Fruit fly (Drosophila melanogaster) whole organism, embryonic: ENCODE results near the gene CG32700.

Experiments used
- Adf1 ChIP-seq: fragments of 200-800 bp; sonication (Bioruptor generic); IDR thresholded peaks from 2 replicates; pipeline ENCODE4 v1.3.6; 2022; ENCODE audit warnings: missing biosample characterization, missing genetic modification characterization
- Antp ChIP-seq: fragments of 200-800 bp; sonication (Bioruptor generic); optimal IDR thresholded peaks from 3 replicates; lab custom pipeline; 2016; ENCODE audit warnings: missing biosample characterization, missing genetic modification characterization
- C15 ChIP-seq: fragments of 200-800 bp; sonication (Bioruptor generic); IDR thresholded peaks from 3 replicates; pipeline ENCODE4 v1.3.6; 2022; ENCODE audit warnings: missing biosample characterization, missing genetic modification characterization
- CG10462 ChIP-seq: fragments of 200-800 bp; sonication (Bioruptor generic); optimal IDR thresholded peaks from 2 replicates; lab custom pipeline; 2016; ENCODE audit warnings: missing biosample characterization, missing genetic modification characterization
- CG10654 ChIP-seq: fragments of 200-800 bp; sonication (Bioruptor generic); optimal IDR thresholded peaks from 2 replicates; lab custom pipeline; 2016; ENCODE audit warnings: missing biosample characterization, missing genetic modification characterization
- CG11093 ChIP-seq: fragments of 200-800 bp; sonication (Bioruptor generic); IDR thresholded peaks from 3 replicates; pipeline ENCODE4 v1.3.6; 2022; ENCODE audit warnings: missing biosample characterization, missing genetic modification characterization
- CG13296 ChIP-seq: fragments of 200-800 bp; sonication (Bioruptor generic); optimal IDR thresholded peaks from 3 replicates; lab custom pipeline; 2018; ENCODE audit warnings: missing biosample characterization, mild to moderate bottlenecking, missing genetic modification characterization
- CG13424 ChIP-seq: fragments of 200-800 bp; sonication (Bioruptor generic); optimal IDR thresholded peaks from 2 replicates; lab custom pipeline; 2019; ENCODE audit warnings: missing biosample characterization, mild to moderate bottlenecking, missing genetic modification characterization, moderate library complexity
- CG14050 ChIP-seq: fragments of 200-800 bp; sonication (Bioruptor generic); IDR thresholded peaks from 3 replicates; pipeline ENCODE4 v1.3.6; 2022; ENCODE audit warnings: missing biosample characterization, missing genetic modification characterization
- CG1529 ChIP-seq: fragments of 200-800 bp; sonication (Bioruptor generic); optimal IDR thresholded peaks from 3 replicates; lab custom pipeline; 2018; ENCODE audit warnings: missing biosample characterization, missing genetic modification characterization
- CG1602 ChIP-seq: fragments of 200-800 bp; sonication (Bioruptor generic); optimal IDR thresholded peaks from 3 replicates; lab custom pipeline; 2016; ENCODE audit warnings: missing biosample characterization, missing genetic modification characterization
- CG2120 ChIP-seq: fragments of 200-800 bp; sonication (Bioruptor generic); optimal IDR thresholded peaks from 3 replicates; lab custom pipeline; 2016; ENCODE audit warnings: missing biosample characterization, missing genetic modification characterization
- CG2712 ChIP-seq: fragments of 200-800 bp; optimal IDR thresholded peaks from 3 replicates; lab custom pipeline; 2019; ENCODE audit warnings: missing biosample characterization, mild to moderate bottlenecking, missing genetic modification characterization, moderate library complexity
- CG30403 ChIP-seq: fragments of 200-800 bp; sonication (Bioruptor generic); optimal IDR thresholded peaks from 3 replicates; lab custom pipeline; 2016; ENCODE audit warnings: missing biosample characterization, missing genetic modification characterization
- CG32767 ChIP-seq: fragments of 200-800 bp; sonication (Bioruptor generic); IDR thresholded peaks from 2 replicates; pipeline ENCODE4 v1.3.6; 2022; ENCODE audit warnings: missing biosample characterization, missing genetic modification characterization
- CG34376 ChIP-seq: fragments of 200-800 bp; sonication (Bioruptor generic); optimal IDR thresholded peaks from 2 replicates; lab custom pipeline; 2018; ENCODE audit warnings: missing biosample characterization, mild to moderate bottlenecking, missing genetic modification characterization
- CG3838 ChIP-seq: fragments of 200-800 bp; sonication (Bioruptor generic); optimal IDR thresholded peaks from 3 replicates; lab custom pipeline; 2016; ENCODE audit warnings: missing biosample characterization, missing genetic modification characterization
- CG4707 ChIP-seq: fragments of 200-800 bp; sonication (Bioruptor generic); optimal IDR thresholded peaks from 2 replicates; lab custom pipeline; 2018; ENCODE audit warnings: missing biosample characterization, mild to moderate bottlenecking, missing genetic modification characterization, moderate library complexity
- CG6791 ChIP-seq: fragments of 200-800 bp; sonication (Bioruptor generic); IDR thresholded peaks from 3 replicates; pipeline ENCODE4 v1.3.6; 2022; ENCODE audit warnings: missing biosample characterization, missing genetic modification characterization; ENCODE audit not compliant: partially characterized antibody
- CG7745 ChIP-seq: fragments of 200-800 bp; sonication (Bioruptor generic); optimal IDR thresholded peaks from 2 replicates; lab custom pipeline; 2018; ENCODE audit warnings: missing biosample characterization, mild to moderate bottlenecking, missing genetic modification characterization, moderate library complexity
- CG8388 ChIP-seq: fragments of 200-800 bp; sonication (Bioruptor generic); optimal IDR thresholded peaks from 2 replicates; lab custom pipeline; 2019; ENCODE audit warnings: missing biosample characterization, mild to moderate bottlenecking, missing genetic modification characterization, moderate library complexity
- CHES-1-like ChIP-seq: fragments of 200-800 bp; sonication (Bioruptor generic); optimal IDR thresholded peaks from 2 replicates; lab custom pipeline; 2016; ENCODE audit warnings: missing biosample characterization, missing genetic modification characterization
- Dek ChIP-seq: fragments of 200-800 bp; sonication (Bioruptor generic); optimal IDR thresholded peaks from 3 replicates; lab custom pipeline; 2019; ENCODE audit warnings: missing biosample characterization, mild to moderate bottlenecking, missing genetic modification characterization, moderate library complexity
- Dll ChIP-seq: fragments of 200-800 bp; sonication (Bioruptor generic); IDR thresholded peaks from 4 replicates; pipeline ENCODE4 v1.3.6; 2022; ENCODE audit warnings: missing biosample characterization, missing genetic modification characterization; ENCODE audit not compliant: partially characterized antibody
- Doc2 ChIP-seq: fragments of 200-800 bp; sonication (Bioruptor generic); IDR thresholded peaks from 2 replicates; pipeline ENCODE4 v1.3.6; 2022; ENCODE audit warnings: missing biosample characterization, missing genetic modification characterization
- MBD-R2 ChIP-seq: fragments of 200-800 bp; sonication (Bioruptor generic); IDR thresholded peaks from 2 replicates; pipeline ENCODE4 v1.3.6; 2022; ENCODE audit warnings: missing biosample characterization, missing genetic modification characterization
- Neu2 ChIP-seq: fragments of 200-800 bp; sonication (Bioruptor generic); optimal IDR thresholded peaks from 3 replicates; lab custom pipeline; 2016; ENCODE audit warnings: missing biosample characterization, missing genetic modification characterization, borderline replicate concordance
- Nf-YB ChIP-seq: fragments of 200-800 bp; sonication (Bioruptor generic); optimal IDR thresholded peaks from 3 replicates; lab custom pipeline; 2019; ENCODE audit warnings: missing biosample characterization, mild to moderate bottlenecking, missing genetic modification characterization, moderate library complexity
- Rx ChIP-seq: fragments of 200-800 bp; sonication (Bioruptor generic); IDR thresholded peaks from 2 replicates; pipeline ENCODE4 v1.3.6; 2022; ENCODE audit warnings: missing biosample characterization, missing genetic modification characterization
- Usf ChIP-seq: fragments of 200-800 bp; sonication (Bioruptor generic); optimal IDR thresholded peaks from 2 replicates; lab custom pipeline; 2017; ENCODE audit warnings: missing genotype, missing biosample characterization, missing genetic modification characterization
- YL-1 ChIP-seq: fragments of 200-800 bp; sonication (Bioruptor generic); optimal IDR thresholded peaks from 3 replicates; lab custom pipeline; 2017; ENCODE audit warnings: missing biosample characterization, mild to moderate bottlenecking, missing genetic modification characterization
- bbx ChIP-seq: fragments of 200-800 bp; sonication (Bioruptor generic); IDR thresholded peaks from 2 replicates; pipeline ENCODE4 v1.3.6; 2022; ENCODE audit warnings: missing biosample characterization, missing genetic modification characterization; ENCODE audit not compliant: partially characterized antibody
- cato ChIP-seq: fragments of 200-800 bp; sonication (Bioruptor generic); optimal IDR thresholded peaks from 2 replicates; lab custom pipeline; 2016; ENCODE audit warnings: missing biosample characterization, missing genetic modification characterization, borderline replicate concordance
- cwo ChIP-seq: fragments of 200-800 bp; sonication (Bioruptor generic); optimal IDR thresholded peaks from 3 replicates; lab custom pipeline; 2017; ENCODE audit warnings: missing biosample characterization, missing genetic modification characterization, mild to moderate bottlenecking, moderate library complexity, missing genetic modification reagents
- esg ChIP-seq: fragments of 200-800 bp; sonication (Bioruptor generic); conservative IDR thresholded peaks from 2 replicates; pipeline ENCODE4 v1.3.6; 2022; ENCODE audit warnings: missing biosample characterization, missing genetic modification characterization
- h ChIP-seq: fragments of >200 bp; optimal IDR thresholded peaks from 2 replicates; lab custom pipeline; 2017
- insv ChIP-seq, 2 experiments: fragments of 200-800 bp; sonication (Bioruptor generic); optimal IDR thresholded peaks; 3 replicates each; lab custom pipeline; 2016 to 2018; ENCODE audit warnings: missing biosample characterization in 2 of 2, missing genetic modification characterization in 2 of 2
- lilli ChIP-seq: fragments of 200-800 bp; sonication (Bioruptor generic); optimal IDR thresholded peaks from 3 replicates; lab custom pipeline; 2016; ENCODE audit warnings: missing biosample characterization, missing genetic modification characterization
- mld ChIP-seq: fragments of 200-800 bp; sonication (Bioruptor generic); IDR thresholded peaks from 3 replicates; pipeline ENCODE4 v1.3.6; 2022; ENCODE audit warnings: missing biosample characterization, missing genetic modification characterization; ENCODE audit not compliant: partially characterized antibody
- nerfin-2 ChIP-seq: fragments of 200-800 bp; sonication (Bioruptor generic); IDR thresholded peaks from 2 replicates; pipeline ENCODE4 v1.3.6; 2022; ENCODE audit warnings: missing biosample characterization, missing genetic modification characterization; ENCODE audit not compliant: partially characterized antibody
- p53 ChIP-seq: fragments of 200-800 bp; sonication (Bioruptor generic); optimal IDR thresholded peaks from 2 replicates; lab custom pipeline; 2016; ENCODE audit warnings: missing biosample characterization, missing genetic modification characterization
- pita ChIP-seq: fragments of 200-800 bp; sonication (Bioruptor generic); optimal IDR thresholded peaks from 2 replicates; lab custom pipeline; 2017; ENCODE audit warnings: missing biosample characterization, mild to moderate bottlenecking, missing genetic modification characterization
- pnt ChIP-seq: fragments of 200-800 bp; sonication (Bioruptor generic); optimal IDR thresholded peaks from 3 replicates; lab custom pipeline; 2016; ENCODE audit warnings: missing biosample characterization, missing genetic modification characterization
- sd ChIP-seq: fragments of 200-800 bp; sonication (Bioruptor generic); optimal IDR thresholded peaks from 3 replicates; lab custom pipeline; 2018; ENCODE audit warnings: missing biosample characterization, mild to moderate bottlenecking, missing genetic modification characterization, moderate library complexity
- sim ChIP-seq: fragments of 200-800 bp; sonication (Bioruptor generic); IDR thresholded peaks from 2 replicates; pipeline ENCODE4 v1.3.6; 2022; ENCODE audit warnings: missing biosample characterization, missing genetic modification characterization
- slbo ChIP-seq: fragments of 200-800 bp; sonication (Bioruptor generic); IDR thresholded peaks from 2 replicates; pipeline ENCODE4 v1.3.6; 2022; ENCODE audit warnings: missing biosample characterization, missing genetic modification characterization
- so ChIP-seq: fragments of 200-800 bp; sonication (Bioruptor generic); IDR thresholded peaks from 3 replicates; pipeline ENCODE4 v1.3.6; 2022; ENCODE audit warnings: missing biosample characterization, missing genetic modification characterization
- tio ChIP-seq: fragments of 200-800 bp; sonication (Bioruptor generic); optimal IDR thresholded peaks from 2 replicates; lab custom pipeline; 2017; ENCODE audit warnings: missing biosample characterization, missing genetic modification characterization, inconsistent platforms
- unpg ChIP-seq: fragments of 200-800 bp; sonication (Bioruptor generic); optimal IDR thresholded peaks from 3 replicates; lab custom pipeline; 2018; ENCODE audit warnings: missing biosample characterization, mild to moderate bottlenecking, missing genetic modification characterization, moderate library complexity
- usp ChIP-seq: fragments of >200 bp; optimal IDR thresholded peaks from 2 replicates; lab custom pipeline; 2017; ENCODE audit warnings: missing biosample characterization, missing genetic modification characterization
- wdn ChIP-seq: fragments of 200-800 bp; sonication (Bioruptor generic); IDR thresholded peaks from 2 replicates; pipeline ENCODE4 v1.3.6; 2022; ENCODE audit warnings: missing biosample characterization, missing genetic modification characterization

Gene CG32700

DNA sequence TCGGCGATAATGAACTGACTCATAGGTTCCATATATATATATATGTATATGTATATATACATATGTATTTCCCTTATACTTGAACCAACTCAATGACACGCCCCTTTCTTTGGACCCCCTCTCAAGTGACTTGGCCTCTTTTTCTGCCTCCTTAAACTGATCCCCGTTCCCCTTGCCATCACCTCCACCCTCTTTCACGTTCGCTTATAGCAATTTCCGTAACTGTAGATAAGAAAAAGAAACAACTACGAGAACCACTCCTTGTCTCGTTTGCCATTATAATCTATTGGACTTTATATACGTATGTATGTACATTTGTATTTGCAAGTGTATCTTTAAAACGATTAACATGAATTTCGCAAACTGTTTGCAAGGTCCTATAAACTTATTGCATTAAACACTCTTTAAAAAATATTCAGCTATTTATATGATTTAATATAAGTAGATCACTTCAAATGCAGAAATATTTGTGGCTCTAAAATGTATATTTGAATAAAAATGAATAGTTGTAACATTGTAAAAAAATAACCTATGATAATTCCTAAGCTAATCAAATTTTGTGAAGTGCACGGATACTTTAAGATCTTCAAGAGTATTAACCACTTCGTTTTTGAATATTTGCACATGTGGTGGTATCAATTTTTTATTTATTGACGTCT is 32.1 kb upstream of the CG32700 start (continued):
- no peak for TF ChIP-seq wdn (GFP tag; lab: Robert Waterston, UW)
- no peak for TF ChIP-seq nerfin-2
- TF ChIP-seq CG13296 (GFP tag; lab: Kevin White, UChicago), result peak; percentile 8
- no peak for TF ChIP-seq cwo (GFP tag; lab: Kevin White, UChicago)
- TF ChIP-seq pita (GFP tag; lab: Kevin White, UChicago), result no peak
- no peak for TF ChIP-seq tio
- no peak for TF ChIP-seq unpg (GFP tag; lab: Kevin White, UChicago)
- no peak for TF ChIP-seq Doc2 (GFP tag; lab: Robert Waterston, UW)
- no peak for TF ChIP-seq CHES-1-like (GFP tag; lab: Kevin White, UChicago)
- TF ChIP-seq CG6791, result no peak
- TF ChIP-seq Antp (GFP tag; lab: Kevin White, UChicago), result no peak
- TF ChIP-seq slbo (GFP tag; lab: Robert Waterston, UW), result peak; percentile 33
- TF ChIP-seq CG2120 (GFP tag; lab: Kevin White, UChicago), result peak; percentile 69
- TF ChIP-seq lilli (GFP tag; lab: Kevin White, UChicago), result peak; percentile 50
- TF ChIP-seq cato (GFP tag; lab: Kevin White, UChicago), result no peak
- no peak for TF ChIP-seq CG7745
- TF ChIP-seq CG1529 (GFP tag; lab: Kevin White, UChicago), result no peak
- TF ChIP-seq CG2712 (tag; lab: Kevin White, UChicago), result no peak
- no peak for TF ChIP-seq CG13424 (tag; lab: Kevin White, UChicago)
- no peak for TF ChIP-seq sim (GFP tag; lab: Robert Waterston, UW)
- TF ChIP-seq esg (GFP tag; lab: Robert Waterston, UW), result no peak
- no peak for TF ChIP-seq bbx (GFP tag; lab: Robert Waterston, UW)
- no peak for TF ChIP-seq CG14050 (GFP tag; lab: Robert Waterston, UW)
- no peak for TF ChIP-seq Rx (GFP tag; lab: Robert Waterston, UW)
- no peak for TF ChIP-seq CG3838 (GFP tag; lab: Kevin White, UChicago)
- TF ChIP-seq MBD-R2 (GFP tag; lab: Robert Waterston, UW), result no peak
- TF ChIP-seq Dll (GFP tag; lab: Robert Waterston, UW), result no peak
- no peak for TF ChIP-seq CG8388
- TF ChIP-seq h (lab: Kevin White, UChicago), result no peak
- no peak for TF ChIP-seq Usf (GFP tag; lab: Kevin White, UChicago)
- no peak for TF ChIP-seq sd (tag; lab: Kevin White, UChicago)
- TF ChIP-seq Dek (tag; lab: Kevin White, UChicago), result peak; percentile 34
- no peak for TF ChIP-seq CG10654 (GFP tag; lab: Kevin White, UChicago)
- no peak for TF ChIP-seq C15 (GFP tag; lab: Robert Waterston, UW)
- TF ChIP-seq YL-1 (GFP tag; lab: Kevin White, UChicago), result no peak
- TF ChIP-seq CG11093 (GFP tag; lab: Robert Waterston, UW), result no peak
- TF ChIP-seq Adf1, result no peak
- no peak for TF ChIP-seq so
- no peak for TF ChIP-seq insv (GFP tag; optimal IDR thresholded peaks at IDR 0.05; lab: Kevin White, UChicago)
- no peak for TF ChIP-seq mld (GFP tag; lab: Robert Waterston, UW)
- TF ChIP-seq Nf-YB, result no peak
- peak; percentile 32 for TF ChIP-seq CG34376 (GFP tag; lab: Kevin White, UChicago)
- TF ChIP-seq usp, result no peak
- TF ChIP-seq CG1602 (GFP tag; lab: Kevin White, UChicago), result no peak
- TF ChIP-seq pnt, result no peak
- no peak for TF ChIP-seq Neu2 (GFP tag; lab: Kevin White, UChicago)
- TF ChIP-seq CG10462 (GFP tag; lab: Kevin White, UChicago), result no peak
- TF ChIP-seq p53 (GFP tag; lab: Kevin White, UChicago), result no peak
- peak; percentile 33 for TF ChIP-seq CG30403 (GFP tag; lab: Kevin White, UChicago)
- no peak for TF ChIP-seq CG4707 (GFP tag; lab: Kevin White, UChicago)
- TF ChIP-seq CG32767 (GFP tag; lab: Robert Waterston, UW), result no peak
